Worm (Caenorhabditis elegans) whole organism, L4 larva: Measurements from ENCODE around the gene F58B4.5.

Experiments used
- D1046.2 ChIP-seq: fragments of 200-800 bp; sonication (Bioruptor generic); IDR thresholded peaks from 2 replicates; pipeline ENCODE4 v1.3.6; 2022; ENCODE audit warnings: missing genetic modification characterization, missing compliant biosample characterization
- F10B5.3 ChIP-seq: sonication (generic microtip); optimal IDR thresholded peaks from 2 replicates; lab custom pipeline; 2016; ENCODE audit warnings: mild to moderate bottlenecking, missing genetic modification characterization, missing compliant biosample characterization
- F37D6.2 ChIP-seq: sonication (generic microtip); optimal IDR thresholded peaks from 2 replicates; lab custom pipeline; 2016; ENCODE audit warnings: mild to moderate bottlenecking, missing genetic modification characterization, missing compliant biosample characterization
- R02D3.7 ChIP-seq: fragments of 150-350 bp; sonication (generic microtip); optimal IDR thresholded peaks from 3 replicates; lab custom pipeline; 2014; ENCODE audit warnings: missing biosample characterization, missing genetic modification characterization
- T26A8.4 ChIP-seq: fragments of 200-800 bp; sonication (Bioruptor generic); IDR thresholded peaks from 2 replicates; pipeline ENCODE4 v1.3.6; 2022; ENCODE audit warnings: missing genetic modification characterization, missing compliant biosample characterization
- Y75B8A.6 ChIP-seq: fragments of 200-800 bp; sonication (Bioruptor generic); IDR thresholded peaks from 2 replicates; pipeline ENCODE4 v1.3.6; 2022; ENCODE audit warnings: missing genetic modification reagents, missing genetic modification characterization, missing compliant biosample characterization
- ZK337.2 ChIP-seq: fragments of 200-800 bp; sonication (Bioruptor generic); IDR thresholded peaks from 2 replicates; pipeline ENCODE4 v1.3.6; 2022; ENCODE audit warnings: missing genetic modification reagents, missing genetic modification characterization, missing compliant biosample characterization
- aha-1 ChIP-seq: fragments of 150-350 bp; peaks from one replicate; lab custom pipeline; 2014; ENCODE audit warnings: missing biosample characterization, missing genetic modification characterization
- aly-2 ChIP-seq: sonication (generic microtip); optimal IDR thresholded peaks from 2 replicates; lab custom pipeline; 2018; ENCODE audit warnings: missing biosample characterization, missing genetic modification characterization
- ceh-28 ChIP-seq: fragments of 150-350 bp; optimal IDR thresholded peaks from 2 replicates; lab custom pipeline; 2014; ENCODE audit warnings: missing biosample characterization, missing genetic modification reagents, missing genetic modification characterization
- ceh-32 ChIP-seq: sonication (generic microtip); optimal IDR thresholded peaks from 2 replicates; lab custom pipeline; 2016; ENCODE audit warnings: mild to moderate bottlenecking, missing genetic modification characterization, missing compliant biosample characterization; ENCODE audit not compliant: poor library complexity
- ceh-44 ChIP-seq: fragments of 200-800 bp; sonication (Bioruptor generic); IDR thresholded peaks from 2 replicates; pipeline ENCODE4 v1.3.6; 2022; ENCODE audit warnings: missing genetic modification reagents, missing genetic modification characterization, missing compliant biosample characterization
- ceh-62 ChIP-seq: sonication (generic microtip); optimal IDR thresholded peaks from 2 replicates; lab custom pipeline; 2017; ENCODE audit warnings: missing biosample characterization, missing genetic modification characterization
- ceh-82 ChIP-seq: sonication (generic microtip); optimal IDR thresholded peaks from 2 replicates; lab custom pipeline; 2017; ENCODE audit warnings: missing biosample characterization, missing genetic modification characterization
- ces-1 ChIP-seq: fragments of 150-350 bp; sonication (generic microtip); optimal IDR thresholded peaks from 4 replicates; lab custom pipeline; 2014; ENCODE audit warnings: missing biosample characterization, missing genetic modification reagents, missing genetic modification characterization
- ctbp-1 ChIP-seq: fragments of 200-800 bp; sonication (Bioruptor generic); IDR thresholded peaks from 2 replicates; pipeline ENCODE4 v1.3.6; 2022; ENCODE audit warnings: missing genetic modification reagents, missing genetic modification characterization, missing compliant biosample characterization
- daf-12 ChIP-seq: fragments of 150-350 bp; optimal IDR thresholded peaks from 2 replicates; lab custom pipeline; 2014; ENCODE audit warnings: missing biosample characterization, missing genetic modification reagents, missing genetic modification characterization
- daf-16 ChIP-seq, 3 experiments: sonication (generic microtip); optimal IDR thresholded peaks; 2 replicates each; lab custom pipeline; 2016 to 2017; ENCODE audit warnings: missing genetic modification characterization in 3 of 3, missing genetic modification reagents in 3 of 3, mild to moderate bottlenecking in 2 of 3, missing compliant biosample characterization in 2 of 3, missing biosample characterization in 1 of 3, moderate library complexity in 1 of 3
- daf-19 ChIP-seq: fragments of 200-800 bp; sonication (Bioruptor generic); conservative IDR thresholded peaks from 2 replicates; pipeline ENCODE4 v1.3.6; 2022; ENCODE audit warnings: missing genetic modification characterization, missing compliant biosample characterization
- daf-8 ChIP-seq: fragments of 200-800 bp; sonication (Bioruptor generic); IDR thresholded peaks from 2 replicates; pipeline ENCODE4 v1.3.6; 2022; ENCODE audit warnings: missing genetic modification characterization, missing compliant biosample characterization
- dmd-9 ChIP-seq: fragments of 200-800 bp; sonication (Bioruptor generic); IDR thresholded peaks from 2 replicates; pipeline ENCODE4 v1.3.6; 2022; ENCODE audit warnings: missing genetic modification reagents, missing genetic modification characterization, missing compliant biosample characterization
- dpl-1 ChIP-seq: fragments of 150-350 bp; optimal IDR thresholded peaks from 2 replicates; lab custom pipeline; 2014; ENCODE audit warnings: missing biosample characterization, missing genetic modification reagents, missing genetic modification characterization
- duxl-1 ChIP-seq: sonication (generic microtip); optimal IDR thresholded peaks from 2 replicates; lab custom pipeline; 2016; ENCODE audit warnings: mild to moderate bottlenecking, missing genetic modification characterization, moderate library complexity, missing compliant biosample characterization; ENCODE audit not compliant: poor library complexity
- dve-1 ChIP-seq: sonication (generic microtip); optimal IDR thresholded peaks from 2 replicates; lab custom pipeline; 2017; ENCODE audit warnings: antibody characterized with exemption, mild to moderate bottlenecking, missing genetic modification characterization, missing compliant biosample characterization; ENCODE audit not compliant: insufficient read depth
- egl-27 ChIP-seq: sonication (generic microtip); optimal IDR thresholded peaks from 3 replicates; lab custom pipeline; 2017; ENCODE audit warnings: missing biosample characterization, missing genetic modification reagents, missing genetic modification characterization
- fos-1 ChIP-seq: fragments of 150-350 bp; optimal IDR thresholded peaks from 2 replicates; lab custom pipeline; 2014; ENCODE audit warnings: missing biosample characterization, missing genetic modification characterization
- gei-8 ChIP-seq: fragments of 200-800 bp; sonication (Bioruptor generic); optimal IDR thresholded peaks from 2 replicates; lab custom pipeline; 2018; ENCODE audit warnings: mild to moderate bottlenecking, missing genetic modification characterization, missing compliant biosample characterization
- hlh-11 ChIP-seq: fragments of 200-800 bp; sonication (Bioruptor generic); optimal IDR thresholded peaks from 2 replicates; lab custom pipeline; 2018; ENCODE audit warnings: mild to moderate bottlenecking, missing genetic modification characterization, missing compliant biosample characterization
- hmg-1.1 ChIP-seq: fragments of 200-800 bp; sonication (Bioruptor generic); IDR thresholded peaks from 2 replicates; pipeline ENCODE4 v1.3.6; 2022; ENCODE audit warnings: missing genetic modification reagents, missing genetic modification characterization, missing compliant biosample characterization
- lin-13 ChIP-seq: fragments of 150-350 bp; optimal IDR thresholded peaks from 2 replicates; lab custom pipeline; 2014; ENCODE audit warnings: missing biosample characterization, missing genetic modification reagents, missing genetic modification characterization
- lin-29 ChIP-seq: fragments of 200-800 bp; sonication (Bioruptor generic); IDR thresholded peaks from 2 replicates; pipeline ENCODE4 v1.3.6; 2022; ENCODE audit warnings: missing genetic modification reagents, missing genetic modification characterization, missing compliant biosample characterization
- lin-38 ChIP-seq: fragments of 200-800 bp; sonication (Bioruptor generic); IDR thresholded peaks from 2 replicates; pipeline ENCODE4 v1.3.6; 2022; ENCODE audit warnings: missing genetic modification reagents, missing genetic modification characterization, missing compliant biosample characterization
- madf-9 ChIP-seq: fragments of 200-800 bp; sonication (Bioruptor generic); conservative IDR thresholded peaks from 2 replicates; pipeline ENCODE4 v1.3.6; 2022; ENCODE audit warnings: missing genetic modification reagents, missing genetic modification characterization, missing compliant biosample characterization
- mdt-29 ChIP-seq: fragments of 200-800 bp; sonication (Bioruptor generic); IDR thresholded peaks from 2 replicates; pipeline ENCODE4 v1.3.6; 2022; ENCODE audit warnings: missing genetic modification reagents, missing genetic modification characterization, missing compliant biosample characterization
- mep-1 ChIP-seq: fragments of 150-350 bp; sonication (generic microtip); optimal IDR thresholded peaks from 3 replicates; lab custom pipeline; 2014; ENCODE audit warnings: missing biosample characterization, missing genetic modification characterization
- mes-2 ChIP-seq: sonication (generic microtip); optimal IDR thresholded peaks from 2 replicates; lab custom pipeline; 2016; ENCODE audit warnings: missing genotype, mild to moderate bottlenecking, missing genetic modification characterization, missing compliant biosample characterization; ENCODE audit not compliant: poor library complexity, severe bottlenecking
- nhr-48 ChIP-seq: sonication (generic microtip); optimal IDR thresholded peaks from 2 replicates; lab custom pipeline; 2016; ENCODE audit warnings: mild to moderate bottlenecking, missing genetic modification characterization, missing compliant biosample characterization
- nhr-6 ChIP-seq: fragments of 150-350 bp; optimal IDR thresholded peaks from 2 replicates; lab custom pipeline; 2014; ENCODE audit warnings: missing biosample characterization, missing genetic modification characterization
- sdz-12 ChIP-seq: fragments of 200-800 bp; sonication (Bioruptor generic); optimal IDR thresholded peaks from 2 replicates; lab custom pipeline; 2018; ENCODE audit warnings: mild to moderate bottlenecking, missing genetic modification characterization, missing compliant biosample characterization
- set-16 ChIP-seq: fragments of 200-800 bp; sonication (Bioruptor generic); IDR thresholded peaks from 2 replicates; pipeline ENCODE4 v1.3.6; 2022; ENCODE audit warnings: missing genetic modification reagents, missing genetic modification characterization, missing compliant biosample characterization
- skn-1 ChIP-seq: fragments of 150-350 bp; optimal IDR thresholded peaks from 2 replicates; lab custom pipeline; 2014; ENCODE audit warnings: missing biosample characterization, missing genetic modification characterization
- snpc-4 ChIP-seq: fragments of 150-350 bp; optimal IDR thresholded peaks from 2 replicates; lab custom pipeline; 2014; ENCODE audit warnings: missing biosample characterization, missing genetic modification characterization
- spr-1 ChIP-seq: sonication (generic microtip); optimal IDR thresholded peaks from 2 replicates; lab custom pipeline; 2016; ENCODE audit warnings: mild to moderate bottlenecking, missing genetic modification characterization, missing compliant biosample characterization
- spr-3 ChIP-seq: fragments of 200-800 bp; sonication (Bioruptor generic); optimal IDR thresholded peaks from 2 replicates; lab custom pipeline; 2018; ENCODE audit warnings: mild to moderate bottlenecking, missing genetic modification characterization, missing compliant biosample characterization
- tra-1 ChIP-seq: fragments of 200-800 bp; sonication (Bioruptor generic); IDR thresholded peaks from 2 replicates; pipeline ENCODE4 v1.3.6; 2022; ENCODE audit warnings: missing genetic modification reagents, missing genetic modification characterization, missing compliant biosample characterization
- unc-130 ChIP-seq: sonication (generic microtip); optimal IDR thresholded peaks from 2 replicates; lab custom pipeline; 2016; ENCODE audit warnings: missing genetic modification reagents, missing genetic modification characterization, missing compliant biosample characterization
- unc-39 ChIP-seq: sonication (generic microtip); optimal IDR thresholded peaks from 2 replicates; lab custom pipeline; 2017; ENCODE audit warnings: missing biosample characterization, missing genetic modification characterization
- unc-62 ChIP-seq, 3 experiments: fragments of 150-350 bp in 1 of 3; sonication (generic microtip); optimal IDR thresholded peaks in 2 of 3; peaks in 1 of 3; 1 replicate in 1 of 3; 2 replicates in 2 of 3; lab custom pipeline; 2014 to 2017; ENCODE audit warnings: missing biosample characterization in 3 of 3, missing genetic modification characterization in 3 of 3, missing genetic modification reagents in 3 of 3, missing genotype in 1 of 3
- zfp-2 ChIP-seq: sonication (generic microtip); optimal IDR thresholded peaks from 2 replicates; lab custom pipeline; 2016; ENCODE audit warnings: mild to moderate bottlenecking, missing genetic modification characterization, missing compliant biosample characterization
- zfp-3 ChIP-seq: fragments of 200-800 bp; sonication (Bioruptor generic); conservative IDR thresholded peaks from 2 replicates; pipeline ENCODE4 v1.3.6; 2022; ENCODE audit warnings: missing genetic modification reagents, missing genetic modification characterization, missing compliant biosample characterization

F58B4.5 gene

DNA sequence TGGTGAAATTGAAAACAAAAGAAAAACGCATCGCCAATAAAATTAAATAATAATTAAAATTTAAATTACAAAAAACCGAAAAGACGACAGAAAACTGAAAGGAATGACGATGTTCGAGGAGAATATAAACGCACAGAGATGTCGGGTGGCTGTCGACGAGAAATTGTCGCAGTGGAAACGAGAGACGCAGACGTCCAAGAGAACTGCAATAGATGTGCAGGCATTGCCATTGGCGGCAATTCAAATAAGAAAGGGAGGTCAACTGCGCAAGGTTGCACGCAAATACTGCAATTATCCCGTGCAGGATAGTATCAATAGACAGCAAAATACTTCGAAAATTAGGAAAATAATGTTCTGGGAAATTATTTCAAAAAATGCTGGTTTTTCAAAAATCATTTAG lies 35.3 kb upstream of the F58B4.5 start (continued):
- TF ChIP-seq mes-2 (tag; lab: Kevin White, UChicago): peak; percentile 99
- peak; percentile 97 for TF ChIP-seq unc-130
- TF ChIP-seq tra-1: peak; percentile 98
- TF ChIP-seq fos-1 (tag; lab: Kevin White, UChicago): peak; percentile 11
- TF ChIP-seq spr-1 (tag; lab: Kevin White, UChicago): peak; percentile 95
- peak; percentile 96 for TF ChIP-seq D1046.2 (GFP tag; lab: Robert Waterston, UW)
- peak; percentile 100 for TF ChIP-seq dpl-1 (GFP tag; lab: Kevin White, UChicago)
- TF ChIP-seq hmg-1.1 (GFP tag; lab: Robert Waterston, UW): peak; percentile 95
- peak; percentile 88; the same call in 1 of the 2 replicates for TF ChIP-seq daf-19
- peak; percentile 13 for TF ChIP-seq unc-39 (tag; lab: Kevin White, UChicago)
- peak; percentile 93 for TF ChIP-seq F10B5.3
- peak in 1 of 2 experiments; percentile 99 for TF ChIP-seq unc-62 (GFP tag; optimal IDR thresholded peaks at IDR 0.05 in 1 of 2; lab: Kevin White, UChicago)
- peak; percentile 80 for TF ChIP-seq unc-62 (tag; optimal IDR thresholded peaks at IDR 0.05; lab: Kevin White, UChicago)
- peak; percentile 97 for TF ChIP-seq mdt-29 (GFP tag; lab: Robert Waterston, UW)
- peak; percentile 12 for TF ChIP-seq egl-27
- TF ChIP-seq gei-8 (GFP tag; lab: Kevin White, UChicago): peak; percentile 49
- TF ChIP-seq aha-1 (tag; lab: Kevin White, UChicago): peak; percentile 100
- TF ChIP-seq lin-29 (GFP tag; lab: Robert Waterston, UW): peak; percentile 88
- TF ChIP-seq snpc-4 (tag; lab: Kevin White, UChicago): peak; percentile 8
- TF ChIP-seq sdz-12 (GFP tag; lab: Kevin White, UChicago): peak; percentile 93
- TF ChIP-seq ceh-44 (GFP tag; lab: Robert Waterston, UW): peak; percentile 88
- no peak for TF ChIP-seq aly-2
- peak; percentile 74 for TF ChIP-seq skn-1
- no peak for TF ChIP-seq ceh-28 (tag; lab: Kevin White, UChicago)
- peak; percentile 98 for TF ChIP-seq lin-38
- peak; percentile 66 for TF ChIP-seq ces-1 (GFP tag; lab: Kevin White, UChicago)
- peak; percentile 99 for TF ChIP-seq dve-1
- peak; percentile 99 for TF ChIP-seq mep-1
- peak; percentile 96 for TF ChIP-seq lin-13 (GFP tag; lab: Kevin White, UChicago)
- peak; percentile 94 for TF ChIP-seq zfp-2 (tag; lab: Kevin White, UChicago)
- peak; percentile 94 for TF ChIP-seq spr-3 (GFP tag; lab: Kevin White, UChicago)
- TF ChIP-seq nhr-6 (tag; lab: Kevin White, UChicago): peak; percentile 99
- peak; percentile 68 for TF ChIP-seq set-16 (GFP tag; lab: Robert Waterston, UW)
- TF ChIP-seq nhr-48: peak; percentile 96
- no peak for TF ChIP-seq daf-12
- TF ChIP-seq ctbp-1 (GFP tag; lab: Robert Waterston, UW): peak; percentile 97
- TF ChIP-seq daf-8 (GFP tag; lab: Robert Waterston, UW): no peak
- peak; percentile 98 for TF ChIP-seq zfp-3 (GFP tag; lab: Robert Waterston, UW)
- peak; percentile 85 for TF ChIP-seq madf-9
- TF ChIP-seq hlh-11 (tag; lab: Kevin White, UChicago): peak; percentile 99
- TF ChIP-seq daf-16 (GFP tag; optimal IDR thresholded peaks at IDR 0.05; lab: Kevin White, UChicago): peak; percentile 93 to 95
- peak; percentile 81 for TF ChIP-seq daf-16 (tag; optimal IDR thresholded peaks at IDR 0.05; lab: Kevin White, UChicago)
- TF ChIP-seq ceh-82 (tag; lab: Kevin White, UChicago): no peak
- peak; percentile 87 for TF ChIP-seq ceh-32
- TF ChIP-seq ceh-62 (tag; lab: Kevin White, UChicago): no peak
- TF ChIP-seq Y75B8A.6 (GFP tag; lab: Robert Waterston, UW): peak; percentile 98
- peak; percentile 96 for TF ChIP-seq duxl-1 (tag; lab: Kevin White, UChicago)
- peak; percentile 98 for TF ChIP-seq T26A8.4 (GFP tag; lab: Robert Waterston, UW)
- peak; percentile 1 for TF ChIP-seq R02D3.7 (tag; lab: Kevin White, UChicago)
- TF ChIP-seq dmd-9 (GFP tag; lab: Robert Waterston, UW): peak; percentile 84
- peak; percentile 89 for TF ChIP-seq ZK337.2
- TF ChIP-seq F37D6.2 (tag; lab: Kevin White, UChicago): peak; percentile 94
